Worm (Caenorhabditis elegans): ENCODE measurements around the gene C41H7.9.

DNA sequence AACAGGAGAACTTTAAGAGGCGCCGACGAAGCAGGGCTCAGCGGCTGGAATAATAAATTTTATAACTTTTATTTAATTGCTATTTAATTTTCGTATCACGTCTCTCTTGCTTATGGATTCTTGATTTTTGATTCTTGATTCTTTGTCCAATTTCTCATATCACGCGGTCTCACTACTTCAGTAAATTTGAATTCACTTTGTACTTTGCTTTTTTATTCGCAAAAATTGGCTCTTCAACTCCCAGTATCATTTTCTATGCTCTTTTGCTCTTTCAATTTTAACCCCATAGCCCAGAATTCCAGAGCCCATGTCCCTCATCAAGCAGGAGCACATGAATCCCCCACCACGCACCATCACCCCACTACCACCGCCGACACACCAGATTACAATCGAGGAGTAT lies 9.8 kb downstream of the C41H7.9 start, which contains the start of gene lido-10:
- no peak for TF ChIP-seq ces-1 (GFP tag; optimal IDR thresholded peaks at IDR 0.05)
- no peak for TF ChIP-seq elt-2 (tag; optimal IDR thresholded peaks at IDR 0.05)
- no peak for TF ChIP-seq unc-130 (tag; optimal IDR thresholded peaks at IDR 0.05)
- no peak for TF ChIP-seq nhr-76 (tag; optimal IDR thresholded peaks at IDR 0.05)
- TF ChIP-seq nhr-47 (tag; optimal IDR thresholded peaks at IDR 0.05), result no peak
- no peak for TF ChIP-seq pqm-1 (tag; optimal IDR thresholded peaks at IDR 0.05)
- no peak for TF ChIP-seq mdl-1 (tag; optimal IDR thresholded peaks at IDR 0.05)
- no peak for TF ChIP-seq elt-3 (tag; optimal IDR thresholded peaks at IDR 0.05)
- no peak for TF ChIP-seq nhr-77 (tag; optimal IDR thresholded peaks at IDR 0.05)
- no peak for TF ChIP-seq blmp-1 (tag; optimal IDR thresholded peaks at IDR 0.05)
- no peak for TF ChIP-seq lin-13 (GFP tag; optimal IDR thresholded peaks at IDR 0.05)
- no peak for TF ChIP-seq ama-1 (optimal IDR thresholded peaks at IDR 0.05)
